Fruit fly (Drosophila melanogaster) whole organism, pupa: Measurements from ENCODE around the gene CkIalpha.

ENCODE experiments used
- CG10348 ChIP-seq: fragments of 200-800 bp; sonication (Bioruptor generic); IDR thresholded peaks from 2 replicates; pipeline ENCODE4 v1.3.6; 2022; ENCODE audit warnings: missing biosample characterization, missing genetic modification characterization
- CG8301 ChIP-seq: fragments of 200-800 bp; sonication (Bioruptor generic); optimal IDR thresholded peaks from 2 replicates; lab custom pipeline; 2018; ENCODE audit warnings: missing biosample characterization, mild to moderate bottlenecking, missing genetic modification characterization
- D1 ChIP-seq: fragments of 200-800 bp; sonication (Bioruptor generic); optimal IDR thresholded peaks from 2 replicates; lab custom pipeline; 2018; ENCODE audit warnings: missing biosample characterization, mild to moderate bottlenecking, missing genetic modification characterization, moderate library complexity
- EcR ChIP-seq: fragments of 200-800 bp; sonication (Bioruptor generic); optimal IDR thresholded peaks from 3 replicates; lab custom pipeline; 2019; ENCODE audit warnings: missing biosample characterization, missing genetic modification characterization, mild to moderate bottlenecking, moderate library complexity, missing genetic modification reagents
- Ets98B ChIP-seq: fragments of 200-800 bp; sonication (Bioruptor generic); IDR thresholded peaks from 2 replicates; pipeline ENCODE4 v1.3.6; 2022; ENCODE audit warnings: missing biosample characterization, missing genetic modification characterization
- Pif1B ChIP-seq: fragments of 200-800 bp; sonication (Bioruptor generic); optimal IDR thresholded peaks from 3 replicates; lab custom pipeline; 2016; ENCODE audit warnings: missing biosample characterization, missing genetic modification characterization
- Snoo ChIP-seq: fragments of 200-800 bp; sonication (Bioruptor generic); optimal IDR thresholded peaks from 3 replicates; lab custom pipeline; 2017; ENCODE audit warnings: missing biosample characterization, mild to moderate bottlenecking, missing genetic modification characterization, inconsistent platforms
- fd96Ca ChIP-seq: fragments of 200-800 bp; sonication (Bioruptor generic); IDR thresholded peaks from 3 replicates; pipeline ENCODE4 v1.3.6; 2022; ENCODE audit warnings: missing biosample characterization, missing genetic modification characterization
- gl ChIP-seq: fragments of 200-800 bp; sonication (Bioruptor generic); optimal IDR thresholded peaks from 2 replicates; lab custom pipeline; 2018; ENCODE audit warnings: missing biosample characterization, mild to moderate bottlenecking, missing genetic modification characterization
- rn ChIP-seq: fragments of 200-800 bp; sonication (Bioruptor generic); IDR thresholded peaks from 2 replicates; pipeline ENCODE4 v1.3.6; 2022; ENCODE audit warnings: missing biosample characterization, missing genetic modification characterization

- no peak for TF ChIP-seq EcR (GFP tag; lab: Kevin White, UChicago)
- TF ChIP-seq Snoo (tag; lab: Kevin White, UChicago), result no peak
- no peak for TF ChIP-seq CG10348 (GFP tag; lab: Robert Waterston, UW)
- no peak for TF ChIP-seq Ets98B
- no peak for TF ChIP-seq Pif1B (GFP tag; lab: Kevin White, UChicago)
- TF ChIP-seq rn (GFP tag; lab: Robert Waterston, UW), result no peak
- no peak for TF ChIP-seq fd96Ca (GFP tag; lab: Robert Waterston, UW)
- TF ChIP-seq D1, result no peak
- no peak for TF ChIP-seq CG8301 (tag; lab: Kevin White, UChicago)
- no peak for TF ChIP-seq gl (tag; lab: Kevin White, UChicago)
These were observed 29.4 kb upstream of the CkIalpha start, which contains the start of gene CG15728 for dm6 chrX:12623992-12624391.
